Fruit fly (Drosophila melanogaster): ENCODE data around the gene CG14247.
A peak's percentile ranks its signal among the peaks of the same experiment; 100 is the strongest.

The CG14247 gene

dm6 chr3R:26714109-26714576 is 23.3 kb upstream of the CG14247 start, which contains the start of gene amon (continued):
- TF ChIP-seq CG9876 (GFP tag; optimal IDR thresholded peaks at IDR 0.05): peak; percentile 98
- TF ChIP-seq Jarid2 (GFP tag; optimal IDR thresholded peaks at IDR 0.05): peak; percentile 84
- TF ChIP-seq wek (GFP tag; optimal IDR thresholded peaks at IDR 0.05): peak; percentile 94
- TF ChIP-seq dm (GFP tag; optimal IDR thresholded peaks at IDR 0.05): peak; percentile 95
- TF ChIP-seq fru (optimal IDR thresholded peaks at IDR 0.05): no peak
- TF ChIP-seq CG12071 (GFP tag; optimal IDR thresholded peaks at IDR 0.05): peak; percentile 99
- TF ChIP-seq onecut (GFP tag; IDR thresholded peaks at IDR 0.05): peak; percentile 96
- TF ChIP-seq CG11560 (tag; IDR thresholded peaks at IDR 0.05): peak; percentile 94
- TF ChIP-seq pb (GFP tag; optimal IDR thresholded peaks at IDR 0.05): peak; percentile 98
- peak; percentile 93 for TF ChIP-seq sr (GFP tag; IDR thresholded peaks at IDR 0.05)
- TF ChIP-seq vvl (GFP tag; IDR thresholded peaks at IDR 0.05): peak; percentile 99
- peak; percentile 99 for TF ChIP-seq emc (GFP tag; optimal IDR thresholded peaks at IDR 0.05)
- TF ChIP-seq dpn (GFP tag; optimal IDR thresholded peaks at IDR 0.05): peak; percentile 99
- TF ChIP-seq CG2712 (tag; optimal IDR thresholded peaks at IDR 0.05): peak; percentile 95
- peak; percentile 91 for TF ChIP-seq psq (GFP tag; optimal IDR thresholded peaks at IDR 0.05)
- TF ChIP-seq Dek (tag; optimal IDR thresholded peaks at IDR 0.05): peak; percentile 99
- peak; percentile 100 for TF ChIP-seq Ets65A (GFP tag)
- TF ChIP-seq CG30020 (tag; optimal IDR thresholded peaks at IDR 0.05): no peak
- TF ChIP-seq ase (GFP tag; IDR thresholded peaks at IDR 0.05): peak; percentile 98
- no peak for TF ChIP-seq Kr (GFP tag; optimal IDR thresholded peaks at IDR 0.05)
- TF ChIP-seq stc (GFP tag; IDR thresholded peaks at IDR 0.05): peak; percentile 98
- peak; percentile 99 for TF ChIP-seq Antp (GFP tag; optimal IDR thresholded peaks at IDR 0.05)
- TF ChIP-seq dimm (GFP tag; IDR thresholded peaks at IDR 0.05): peak; percentile 94
- TF ChIP-seq jumu (GFP tag; optimal IDR thresholded peaks at IDR 0.05): peak; percentile 99
- no peak for TF ChIP-seq sqz (GFP tag; optimal IDR thresholded peaks at IDR 0.05)
- TF ChIP-seq B-H1 (GFP tag; IDR thresholded peaks at IDR 0.05): peak; percentile 97
- TF ChIP-seq ems (GFP tag; optimal IDR thresholded peaks at IDR 0.05): peak; percentile 99
- peak; percentile 90 for TF ChIP-seq CG6654 (GFP tag; optimal IDR thresholded peaks at IDR 0.05)
- TF ChIP-seq Max (GFP tag; optimal IDR thresholded peaks at IDR 0.05): peak; percentile 95
- peak; percentile 97 for TF ChIP-seq danr (GFP tag; IDR thresholded peaks at IDR 0.05)

DNA sequence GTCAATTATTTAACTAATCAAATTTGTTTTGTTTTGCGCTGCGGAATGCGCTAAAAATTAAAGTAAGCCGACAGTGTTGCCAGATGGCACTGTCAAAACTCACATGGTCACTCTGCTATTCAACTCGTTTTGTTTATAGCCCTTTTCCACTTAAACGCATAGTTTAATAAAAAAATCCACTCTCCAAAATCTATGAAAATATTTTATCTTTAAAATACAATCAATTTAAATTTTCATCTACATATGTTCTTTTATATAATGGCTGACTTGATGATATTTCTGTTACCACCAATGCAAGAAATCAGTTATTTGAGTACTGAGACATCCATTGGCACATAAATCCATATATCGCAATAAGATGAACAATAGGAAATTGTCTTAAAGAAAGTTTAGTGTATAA is 20.1 kb upstream of the CG14247 start, which contains the start of gene CG6425:
Gene CG6425, minus strand, starts transcription at position 95 of the 400 bp plus-strand sequence.
- TF ChIP-seq dmrt11E (tag; optimal IDR thresholded peaks at IDR 0.05) (peak; percentile 31), esg (GFP tag; conservative IDR thresholded peaks at IDR 0.05) (peak; percentile 30; the same call in 1 of the 2 replicates), Sox102F (GFP tag; optimal IDR thresholded peaks at IDR 0.05) (no peak), Dref (GFP tag; IDR thresholded peaks at IDR 0.05) (peak; percentile 44), CG13424 (tag; optimal IDR thresholded peaks at IDR 0.05) (peak; percentile 33), CG15514 (GFP tag; optimal IDR thresholded peaks at IDR 0.05) (peak; percentile 13), Ets97D (GFP tag; optimal IDR thresholded peaks at IDR 0.05) (peak; percentile 6), CG9932 (GFP tag; IDR thresholded peaks at IDR 0.05) (peak; percentile 69), nau (GFP tag; optimal IDR thresholded peaks at IDR 0.05) (no peak), CG2120 (GFP tag; optimal IDR thresholded peaks at IDR 0.05) (peak; percentile 33), pan (optimal IDR thresholded peaks at IDR 0.05) (no peak), pan (GFP tag; optimal IDR thresholded peaks at IDR 0.05 in 1 of 2, IDR thresholded peaks at IDR 0.05 in 1 of 2) (peak in 1 of 2 experiments; percentile 34), CG17361 (GFP tag; IDR thresholded peaks at IDR 0.05) (peak; percentile 56; the same call in 2 of the 3 replicates), gem (tag; optimal IDR thresholded peaks at IDR 0.05) (no peak), Dek (tag; optimal IDR thresholded peaks at IDR 0.05) (peak; percentile 8), CG18476 (GFP tag; optimal IDR thresholded peaks at IDR 0.05) (no peak), CG7271 (tag; optimal IDR thresholded peaks at IDR 0.05) (no peak), mirr (GFP tag; optimal IDR thresholded peaks at IDR 0.05) (no peak), ac (GFP tag; optimal IDR thresholded peaks at IDR 0.05) (no peak), sens (GFP tag) (peak; percentile 78), CG30020 (tag; optimal IDR thresholded peaks at IDR 0.05) (peak; percentile 89), ken (GFP tag; IDR thresholded peaks at IDR 0.05) (0 out of 3 replicates have a peak, but pooled peaks have one; percentile 51), row (GFP tag; IDR thresholded peaks at IDR 0.05) (peak; percentile 89), prd (optimal IDR thresholded peaks at IDR 0.05) (no peak), prd (GFP tag; IDR thresholded peaks at IDR 0.05) (peak; percentile 19; the same call in 1 of the 3 replicates)

Data from whole organism, embryonic.